Worm (Caenorhabditis elegans) whole organism, L1 larva: ENCODE measurements around the gene C50C3.19.
A peak's percentile ranks its signal among the peaks of the same experiment; 100 is the strongest.

Experiments
- C04F5.9 ChIP-seq: sonication (generic microtip); optimal IDR thresholded peaks from 2 replicates; lab custom pipeline; 2016; ENCODE audit warnings: missing genetic modification characterization, missing compliant biosample characterization
- C16A3.4 ChIP-seq: fragments of 150-350 bp; optimal IDR thresholded peaks from 2 replicates; lab custom pipeline; 2014; ENCODE audit warnings: missing biosample characterization, missing genetic modification characterization
- F16B12.6 ChIP-seq: fragments of 150-350 bp; optimal IDR thresholded peaks from 2 replicates; lab custom pipeline; 2014; ENCODE audit warnings: missing biosample characterization, missing genetic modification characterization
- Y116A8C.19 ChIP-seq: sonication (generic microtip); optimal IDR thresholded peaks from 2 replicates; lab custom pipeline; 2016; ENCODE audit warnings: missing compliant biosample characterization, missing genetic modification characterization, borderline replicate concordance
- alr-1 ChIP-seq: fragments of 200-800 bp; sonication (Bioruptor generic); optimal IDR thresholded peaks from 2 replicates; lab custom pipeline; 2018; ENCODE audit warnings: borderline replicate concordance, mild to moderate bottlenecking, missing genetic modification characterization, missing compliant biosample characterization
- aly-2 ChIP-seq: fragments of 150-350 bp; optimal IDR thresholded peaks from 2 replicates; lab custom pipeline; 2014; ENCODE audit warnings: missing biosample characterization, missing genetic modification characterization
- ama-1 ChIP-seq: fragments of 150-350 bp; optimal IDR thresholded peaks from 2 replicates; lab custom pipeline; 2014
- ceh-88 ChIP-seq: fragments of 200-800 bp; sonication (Bioruptor generic); IDR thresholded peaks from 2 replicates; pipeline ENCODE4 v1.3.6; 2022; ENCODE audit warnings: missing genetic modification characterization, missing compliant biosample characterization
- dpl-1 ChIP-seq, 3 experiments: fragments of 150-350 bp in 2 of 3; sonication (generic microtip) in 1 of 3; optimal IDR thresholded peaks; 2 replicates each; lab custom pipeline; 2014 to 2017; ENCODE audit warnings: missing biosample characterization in 3 of 3, missing genetic modification characterization in 3 of 3, missing genetic modification reagents in 3 of 3
- dsc-1 ChIP-seq: sonication (generic microtip); optimal IDR thresholded peaks from 2 replicates; lab custom pipeline; 2016; ENCODE audit warnings: mild to moderate bottlenecking, missing genetic modification characterization, missing compliant biosample characterization
- efl-1 ChIP-seq, 4 experiments: fragments of 150-350 bp; optimal IDR thresholded peaks in 3 of 4; peaks in 1 of 4; 1 replicate in 1 of 4; 2 replicates in 3 of 4; lab custom pipeline; 2014; ENCODE audit warnings: missing biosample characterization in 2 of 4, missing genetic modification characterization in 2 of 4, missing genetic modification reagents in 2 of 4
- efl-3 ChIP-seq: fragments of 200-800 bp; sonication (Bioruptor generic); optimal IDR thresholded peaks from 2 replicates; lab custom pipeline; 2018; ENCODE audit warnings: mild to moderate bottlenecking, missing genetic modification characterization, missing compliant biosample characterization
- fkh-4 ChIP-seq: sonication (generic microtip); optimal IDR thresholded peaks from 2 replicates; lab custom pipeline; 2016; ENCODE audit warnings: missing compliant biosample characterization, missing genetic modification characterization, borderline replicate concordance
- grh-1 ChIP-seq: fragments of 200-800 bp; sonication (Bioruptor generic); IDR thresholded peaks from 2 replicates; pipeline ENCODE4 v1.3.6; 2022; ENCODE audit warnings: missing genetic modification reagents, missing genetic modification characterization, missing compliant biosample characterization
- hpl-2 ChIP-seq: fragments of 150-350 bp; optimal IDR thresholded peaks from 2 replicates; lab custom pipeline; 2014; ENCODE audit warnings: missing biosample characterization, missing genetic modification reagents, missing genetic modification characterization
- jun-1 ChIP-seq: fragments of 150-350 bp; optimal IDR thresholded peaks from 2 replicates; lab custom pipeline; 2014; ENCODE audit warnings: missing biosample characterization, missing genetic modification reagents, missing genetic modification characterization
- lin-13 ChIP-seq: fragments of 150-350 bp; optimal IDR thresholded peaks from 2 replicates; lab custom pipeline; 2014; ENCODE audit warnings: missing biosample characterization, missing genetic modification reagents, missing genetic modification characterization
- lin-14 ChIP-seq: fragments of 200-800 bp; sonication (Bioruptor generic); optimal IDR thresholded peaks from 2 replicates; lab custom pipeline; 2018; ENCODE audit warnings: mild to moderate bottlenecking, missing genetic modification characterization, moderate library complexity, missing compliant biosample characterization
- lin-35 ChIP-seq, 2 experiments: fragments of 150-350 bp; optimal IDR thresholded peaks; 2 replicates each; lab custom pipeline; 2014; ENCODE audit warnings: missing biosample characterization in 2 of 2, missing genetic modification characterization in 2 of 2, missing genetic modification reagents in 2 of 2
- lin-39 ChIP-seq: fragments of 150-350 bp; optimal IDR thresholded peaks from 2 replicates; lab custom pipeline; 2014; ENCODE audit warnings: missing biosample characterization, missing genetic modification reagents, missing genetic modification characterization
- lsy-2 ChIP-seq, 2 experiments: fragments of 150-350 bp; optimal IDR thresholded peaks; 2 replicates each; lab custom pipeline; 2014; ENCODE audit warnings: missing biosample characterization in 2 of 2, missing genetic modification characterization in 2 of 2
- mab-9 ChIP-seq: fragments of 200-800 bp; sonication (Bioruptor generic); IDR thresholded peaks from 2 replicates; pipeline ENCODE4 v1.3.6; 2022; ENCODE audit warnings: missing genetic modification reagents, missing genetic modification characterization, missing compliant biosample characterization
- mef-2 ChIP-seq: fragments of 150-350 bp; optimal IDR thresholded peaks from 2 replicates; lab custom pipeline; 2014; ENCODE audit warnings: missing biosample characterization, missing genetic modification characterization
- mep-1 ChIP-seq: fragments of 150-350 bp; optimal IDR thresholded peaks from 2 replicates; lab custom pipeline; 2014; ENCODE audit warnings: missing biosample characterization, missing genetic modification characterization
- nhr-11 ChIP-seq: fragments of 150-350 bp; optimal IDR thresholded peaks from 2 replicates; lab custom pipeline; 2014; ENCODE audit warnings: missing biosample characterization, missing genetic modification characterization
- nhr-28 ChIP-seq: fragments of 150-350 bp; optimal IDR thresholded peaks from 2 replicates; lab custom pipeline; 2014; ENCODE audit warnings: missing biosample characterization, missing genetic modification characterization
- nhr-47 ChIP-seq: sonication (generic microtip); optimal IDR thresholded peaks from 2 replicates; lab custom pipeline; 2016; ENCODE audit warnings: mild to moderate bottlenecking, missing genetic modification characterization, moderate library complexity, missing compliant biosample characterization
- nhr-71 ChIP-seq: sonication (generic microtip); optimal IDR thresholded peaks from 2 replicates; lab custom pipeline; 2016; ENCODE audit warnings: mild to moderate bottlenecking, missing genetic modification characterization, moderate library complexity, missing compliant biosample characterization
- nhr-76 ChIP-seq: sonication (generic microtip); optimal IDR thresholded peaks from 2 replicates; lab custom pipeline; 2017; ENCODE audit warnings: missing biosample characterization, missing genetic modification characterization
- nhr-85 ChIP-seq: sonication (generic microtip); peaks from one replicate; lab custom pipeline; 2016; ENCODE audit warnings: missing genetic modification characterization, inconsistent platforms, missing compliant biosample characterization
- nhr-90 ChIP-seq: sonication (generic microtip); optimal IDR thresholded peaks from 2 replicates; lab custom pipeline; 2016; ENCODE audit warnings: mild to moderate bottlenecking, missing genetic modification characterization, missing compliant biosample characterization; ENCODE audit not compliant: poor library complexity
- pag-3 ChIP-seq: sonication (generic microtip); optimal IDR thresholded peaks from 2 replicates; lab custom pipeline; 2017; ENCODE audit warnings: missing genetic modification characterization, mild to moderate bottlenecking, missing compliant biosample characterization, antibody characterized with exemption, borderline replicate concordance; ENCODE audit not compliant: insufficient read depth
- pqm-1 ChIP-seq: sonication (generic microtip); optimal IDR thresholded peaks from 3 replicates; lab custom pipeline; 2017; ENCODE audit warnings: missing biosample characterization, missing genetic modification characterization
- skn-1 ChIP-seq: fragments of 150-350 bp; optimal IDR thresholded peaks from 2 replicates; lab custom pipeline; 2014; ENCODE audit warnings: missing biosample characterization, missing genetic modification characterization
- snpc-4 ChIP-seq: fragments of 150-350 bp; optimal IDR thresholded peaks from 2 replicates; lab custom pipeline; 2014; ENCODE audit warnings: missing biosample characterization, missing genetic modification characterization
- snu-23 ChIP-seq: sonication (generic microtip); optimal IDR thresholded peaks from 2 replicates; lab custom pipeline; 2016; ENCODE audit warnings: missing genetic modification characterization, missing compliant biosample characterization
- sox-4 ChIP-seq: sonication (generic microtip); optimal IDR thresholded peaks from 2 replicates; lab custom pipeline; 2016; ENCODE audit warnings: missing genetic modification characterization, missing compliant biosample characterization
- sup-37 ChIP-seq: fragments of 200-800 bp; sonication (Bioruptor generic); optimal IDR thresholded peaks from 2 replicates; lab custom pipeline; 2018; ENCODE audit warnings: mild to moderate bottlenecking, missing genetic modification characterization, missing compliant biosample characterization
- tbx-2 ChIP-seq: sonication (generic microtip); optimal IDR thresholded peaks from 2 replicates; lab custom pipeline; 2016; ENCODE audit warnings: missing genetic modification characterization, missing compliant biosample characterization
- unc-86 ChIP-seq: sonication (generic microtip); optimal IDR thresholded peaks from 2 replicates; lab custom pipeline; 2016; ENCODE audit warnings: missing genetic modification characterization, missing compliant biosample characterization
- ztf-4 ChIP-seq: fragments of 150-350 bp; optimal IDR thresholded peaks from 2 replicates; lab custom pipeline; 2014; ENCODE audit warnings: missing biosample characterization, missing genetic modification characterization

C50C3.19 gene

DNA sequence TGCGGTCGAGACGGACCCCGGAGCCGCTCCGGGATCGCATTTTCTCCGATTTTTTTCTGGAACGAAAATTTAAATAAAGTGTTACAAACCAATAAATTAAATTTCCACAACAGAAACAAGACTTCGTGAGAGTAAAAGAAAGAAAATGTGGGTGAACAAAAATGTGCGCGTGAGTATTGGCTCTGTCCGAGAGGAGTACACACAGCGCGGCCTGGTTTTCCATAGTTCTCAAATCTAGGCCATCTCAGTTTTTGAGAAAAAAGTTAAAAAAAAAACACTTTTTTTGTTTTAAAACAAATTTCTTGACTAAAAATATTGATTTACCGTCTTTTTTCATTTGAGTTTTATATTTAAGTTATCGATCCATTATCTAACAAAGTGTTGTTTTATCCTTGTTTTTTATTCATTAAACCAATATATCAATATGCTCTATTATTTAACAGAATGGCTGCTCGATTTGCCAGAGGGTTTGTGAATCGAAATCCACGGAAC lies 46.0 kb upstream of the C50C3.19 start, which contains the start of the genes C14B9.8 and mrpl-18 (continued):
- TF ChIP-seq alr-1 (tag; lab: Kevin White, UChicago) (no peak), nhr-47 (tag; lab: Kevin White, UChicago) (peak; percentile 88), ama-1 (lab: Kevin White, UChicago) (no peak), mab-9 (GFP tag; lab: Robert Waterston, UW) (peak; percentile 64; the same call in 1 of the 2 replicates), dpl-1 (GFP tag; optimal IDR thresholded peaks at IDR 0.05; lab: Kevin White, UChicago) (peak; percentile 54 to 71 (median 69)), tbx-2 (tag; lab: Kevin White, UChicago) (peak; percentile 83), jun-1 (tag; lab: Kevin White, UChicago) (no peak), ztf-4 (no peak), hpl-2 (no peak), lin-14 (GFP tag; lab: Kevin White, UChicago) (peak; percentile 62), F16B12.6 (tag; lab: Kevin White, UChicago) (peak; percentile 43), pqm-1 (tag; lab: Kevin White, UChicago) (no peak), nhr-76 (no peak), pag-3 (tag; lab: Kevin White, UChicago) (no peak), snu-23 (GFP tag; lab: Kevin White, UChicago) (peak; percentile 73), efl-3 (no peak), nhr-71 (peak; percentile 87), nhr-85 (tag; lab: Kevin White, UChicago) (peak; percentile 87), lin-35 (GFP tag; optimal IDR thresholded peaks at IDR 0.05; lab: Kevin White, UChicago) (peak; percentile 47 to 68), sup-37 (GFP tag; lab: Kevin White, UChicago) (no peak), mep-1 (tag; lab: Kevin White, UChicago) (peak; percentile 73), lin-13 (GFP tag; lab: Kevin White, UChicago) (peak; percentile 50), nhr-90 (tag; lab: Kevin White, UChicago) (peak; percentile 89), lin-39 (tag; lab: Kevin White, UChicago) (peak; percentile 54), nhr-11 (tag; lab: Kevin White, UChicago) (no peak), nhr-28 (tag; lab: Kevin White, UChicago) (no peak), ceh-88 (GFP tag; lab: Robert Waterston, UW) (peak; percentile 18; the same call in 1 of the 2 replicates), C16A3.4 (tag; lab: Kevin White, UChicago) (peak; percentile 29), dsc-1 (tag; lab: Kevin White, UChicago) (peak; percentile 85), lsy-2 (tag; optimal IDR thresholded peaks at IDR 0.05; lab: Kevin White, UChicago) (peak; percentile 78 to 82), Y116A8C.19 (peak; percentile 63), efl-1 (optimal IDR thresholded peaks at IDR 0.05; lab: Kevin White, UChicago) (peak; percentile 69 to 73), efl-1 (GFP tag; optimal IDR thresholded peaks at IDR 0.05 in 1 of 2; lab: Kevin White, UChicago) (peak; percentile 66 to 97), fkh-4 (tag; lab: Kevin White, UChicago) (peak; percentile 89), sox-4 (peak; percentile 78), C04F5.9 (tag; lab: Kevin White, UChicago) (peak; percentile 78), skn-1 (tag; lab: Kevin White, UChicago) (peak; percentile 13), mef-2 (tag; lab: Kevin White, UChicago) (no peak), aly-2 (tag; lab: Kevin White, UChicago) (peak; percentile 22), grh-1 (GFP tag; lab: Robert Waterston, UW) (peak; percentile 59), unc-86 (peak; percentile 57)

DNA sequence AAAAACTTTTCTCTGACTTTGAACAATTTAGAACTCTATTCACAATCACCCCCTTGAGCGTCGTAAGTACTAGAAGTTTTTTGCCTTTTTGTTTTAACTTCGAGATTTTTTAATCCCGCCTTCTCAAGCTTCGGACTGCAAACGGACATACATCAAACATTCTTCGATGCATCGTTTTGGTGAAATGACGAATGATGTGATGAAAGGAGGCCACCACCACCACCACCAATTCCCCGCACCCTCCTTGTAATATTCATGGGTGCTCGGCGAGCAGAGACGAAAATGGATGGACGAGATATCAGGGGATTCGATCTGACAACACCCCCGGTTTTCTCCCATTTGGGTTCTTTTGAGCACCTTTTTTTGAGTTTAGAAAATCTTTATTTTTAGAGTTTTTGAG lies 44.6 kb upstream of the C50C3.19 start:
- TF ChIP-seq mab-9 (GFP tag; lab: Robert Waterston, UW) (peak; percentile 86), snpc-4 (tag; lab: Kevin White, UChicago) (no peak)
